Worm (Caenorhabditis elegans) whole organism, L4 larva: ENCODE measurements around the gene ccep-97.

Experiments
- Y5F2A.4 ChIP-seq: fragments of 200-800 bp; sonication (Bioruptor generic); optimal IDR thresholded peaks from 2 replicates; lab custom pipeline; 2018; ENCODE audit warnings: mild to moderate bottlenecking, missing genetic modification characterization, missing compliant biosample characterization
- Y75B8A.6 ChIP-seq: fragments of 200-800 bp; sonication (Bioruptor generic); IDR thresholded peaks from 2 replicates; pipeline ENCODE4 v1.3.6; 2022; ENCODE audit warnings: missing genetic modification reagents, missing genetic modification characterization, missing compliant biosample characterization
- aha-1 ChIP-seq: fragments of 150-350 bp; peaks from one replicate; lab custom pipeline; 2014; ENCODE audit warnings: missing biosample characterization, missing genetic modification characterization
- ceh-28 ChIP-seq: fragments of 150-350 bp; optimal IDR thresholded peaks from 2 replicates; lab custom pipeline; 2014; ENCODE audit warnings: missing biosample characterization, missing genetic modification reagents, missing genetic modification characterization
- ceh-62 ChIP-seq: sonication (generic microtip); optimal IDR thresholded peaks from 2 replicates; lab custom pipeline; 2017; ENCODE audit warnings: missing biosample characterization, missing genetic modification characterization
- ceh-82 ChIP-seq: sonication (generic microtip); optimal IDR thresholded peaks from 2 replicates; lab custom pipeline; 2017; ENCODE audit warnings: missing biosample characterization, missing genetic modification characterization
- daf-12 ChIP-seq: fragments of 150-350 bp; optimal IDR thresholded peaks from 2 replicates; lab custom pipeline; 2014; ENCODE audit warnings: missing biosample characterization, missing genetic modification reagents, missing genetic modification characterization
- dmd-9 ChIP-seq: fragments of 200-800 bp; sonication (Bioruptor generic); IDR thresholded peaks from 2 replicates; pipeline ENCODE4 v1.3.6; 2022; ENCODE audit warnings: missing genetic modification reagents, missing genetic modification characterization, missing compliant biosample characterization
- dve-1 ChIP-seq: sonication (generic microtip); optimal IDR thresholded peaks from 2 replicates; lab custom pipeline; 2017; ENCODE audit warnings: antibody characterized with exemption, mild to moderate bottlenecking, missing genetic modification characterization, missing compliant biosample characterization; ENCODE audit not compliant: insufficient read depth
- gei-8 ChIP-seq: fragments of 200-800 bp; sonication (Bioruptor generic); optimal IDR thresholded peaks from 2 replicates; lab custom pipeline; 2018; ENCODE audit warnings: mild to moderate bottlenecking, missing genetic modification characterization, missing compliant biosample characterization
- hlh-30 ChIP-seq: sonication (generic microtip); optimal IDR thresholded peaks from 2 replicates; lab custom pipeline; 2017; ENCODE audit warnings: antibody characterized with exemption, mild to moderate bottlenecking, missing genetic modification characterization, missing compliant biosample characterization; ENCODE audit not compliant: insufficient read depth
- hmg-1.1 ChIP-seq: fragments of 200-800 bp; sonication (Bioruptor generic); IDR thresholded peaks from 2 replicates; pipeline ENCODE4 v1.3.6; 2022; ENCODE audit warnings: missing genetic modification reagents, missing genetic modification characterization, missing compliant biosample characterization
- jun-1 ChIP-seq: fragments of 150-350 bp; optimal IDR thresholded peaks from 2 replicates; lab custom pipeline; 2014; ENCODE audit warnings: missing biosample characterization, missing genetic modification reagents, missing genetic modification characterization
- lim-7 ChIP-seq: fragments of 200-800 bp; sonication (Bioruptor generic); IDR thresholded peaks from 2 replicates; pipeline ENCODE4 v1.3.6; 2022; ENCODE audit warnings: missing genetic modification characterization, missing compliant biosample characterization
- lin-13 ChIP-seq: fragments of 150-350 bp; optimal IDR thresholded peaks from 2 replicates; lab custom pipeline; 2014; ENCODE audit warnings: missing biosample characterization, missing genetic modification reagents, missing genetic modification characterization
- lin-29 ChIP-seq: fragments of 200-800 bp; sonication (Bioruptor generic); IDR thresholded peaks from 2 replicates; pipeline ENCODE4 v1.3.6; 2022; ENCODE audit warnings: missing genetic modification reagents, missing genetic modification characterization, missing compliant biosample characterization
- lir-3 ChIP-seq: sonication (generic microtip); optimal IDR thresholded peaks from 2 replicates; lab custom pipeline; 2016; ENCODE audit warnings: mild to moderate bottlenecking, missing genetic modification characterization, missing compliant biosample characterization
- mdt-29 ChIP-seq: fragments of 200-800 bp; sonication (Bioruptor generic); IDR thresholded peaks from 2 replicates; pipeline ENCODE4 v1.3.6; 2022; ENCODE audit warnings: missing genetic modification reagents, missing genetic modification characterization, missing compliant biosample characterization
- mes-2 ChIP-seq: sonication (generic microtip); optimal IDR thresholded peaks from 2 replicates; lab custom pipeline; 2016; ENCODE audit warnings: missing genotype, mild to moderate bottlenecking, missing genetic modification characterization, missing compliant biosample characterization; ENCODE audit not compliant: poor library complexity, severe bottlenecking
- mxl-2 ChIP-seq: fragments of 200-800 bp; sonication (Bioruptor generic); conservative IDR thresholded peaks from 2 replicates; pipeline ENCODE4 v1.3.6; 2022; ENCODE audit warnings: missing genetic modification reagents, missing genetic modification characterization, missing compliant biosample characterization
- nhr-10 ChIP-seq: fragments of 150-350 bp; optimal IDR thresholded peaks from 2 replicates; lab custom pipeline; 2014; ENCODE audit warnings: missing biosample characterization, missing genetic modification characterization
- nhr-102 ChIP-seq: sonication (generic microtip); optimal IDR thresholded peaks from 2 replicates; lab custom pipeline; 2016; ENCODE audit warnings: mild to moderate bottlenecking, missing genetic modification characterization, moderate library complexity, missing compliant biosample characterization
- nhr-11 ChIP-seq: fragments of 150-350 bp; optimal IDR thresholded peaks from 2 replicates; lab custom pipeline; 2014; ENCODE audit warnings: missing biosample characterization, missing genetic modification characterization
- nhr-111 ChIP-seq: fragments of 200-800 bp; sonication (Bioruptor generic); optimal IDR thresholded peaks from 2 replicates; lab custom pipeline; 2018; ENCODE audit warnings: mild to moderate bottlenecking, missing genetic modification characterization, missing compliant biosample characterization
- nhr-28 ChIP-seq: fragments of 150-350 bp; optimal IDR thresholded peaks from 2 replicates; lab custom pipeline; 2014; ENCODE audit warnings: missing biosample characterization, missing genetic modification characterization
- nhr-41 ChIP-seq: fragments of 200-800 bp; sonication (Bioruptor generic); IDR thresholded peaks from 2 replicates; pipeline ENCODE4 v1.3.6; 2022; ENCODE audit warnings: missing genetic modification reagents, missing genetic modification characterization, missing compliant biosample characterization
- nhr-48 ChIP-seq: sonication (generic microtip); optimal IDR thresholded peaks from 2 replicates; lab custom pipeline; 2016; ENCODE audit warnings: mild to moderate bottlenecking, missing genetic modification characterization, missing compliant biosample characterization
- nhr-6 ChIP-seq: fragments of 150-350 bp; optimal IDR thresholded peaks from 2 replicates; lab custom pipeline; 2014; ENCODE audit warnings: missing biosample characterization, missing genetic modification characterization
- php-3 ChIP-seq: fragments of 200-800 bp; sonication (Bioruptor generic); IDR thresholded peaks from 2 replicates; pipeline ENCODE4 v1.3.6; 2022; ENCODE audit warnings: missing genetic modification reagents, missing genetic modification characterization, missing compliant biosample characterization
- pqm-1 ChIP-seq: sonication (generic microtip); optimal IDR thresholded peaks from 2 replicates; lab custom pipeline; 2017; ENCODE audit warnings: missing biosample characterization, missing genetic modification characterization
- saeg-2 ChIP-seq: fragments of 200-800 bp; sonication (Bioruptor generic); IDR thresholded peaks from 2 replicates; pipeline ENCODE4 v1.3.6; 2022; ENCODE audit warnings: missing genetic modification reagents, missing genetic modification characterization, missing compliant biosample characterization
- sdz-12 ChIP-seq: fragments of 200-800 bp; sonication (Bioruptor generic); optimal IDR thresholded peaks from 2 replicates; lab custom pipeline; 2018; ENCODE audit warnings: mild to moderate bottlenecking, missing genetic modification characterization, missing compliant biosample characterization
- skn-1 ChIP-seq: fragments of 150-350 bp; optimal IDR thresholded peaks from 2 replicates; lab custom pipeline; 2014; ENCODE audit warnings: missing biosample characterization, missing genetic modification characterization
- spr-3 ChIP-seq: fragments of 200-800 bp; sonication (Bioruptor generic); optimal IDR thresholded peaks from 2 replicates; lab custom pipeline; 2018; ENCODE audit warnings: mild to moderate bottlenecking, missing genetic modification characterization, missing compliant biosample characterization
- tag-97 ChIP-seq: fragments of 200-800 bp; sonication (Bioruptor generic); IDR thresholded peaks from 2 replicates; pipeline ENCODE4 v1.3.6; 2022; ENCODE audit warnings: missing genetic modification characterization, missing compliant biosample characterization
- tra-1 ChIP-seq: fragments of 200-800 bp; sonication (Bioruptor generic); IDR thresholded peaks from 2 replicates; pipeline ENCODE4 v1.3.6; 2022; ENCODE audit warnings: missing genetic modification reagents, missing genetic modification characterization, missing compliant biosample characterization
- vab-7 ChIP-seq: fragments of 200-800 bp; sonication (Bioruptor generic); IDR thresholded peaks from 2 replicates; pipeline ENCODE4 v1.3.6; 2022; ENCODE audit warnings: missing genetic modification reagents, missing genetic modification characterization, missing compliant biosample characterization
- zfp-3 ChIP-seq: fragments of 200-800 bp; sonication (Bioruptor generic); conservative IDR thresholded peaks from 2 replicates; pipeline ENCODE4 v1.3.6; 2022; ENCODE audit warnings: missing genetic modification reagents, missing genetic modification characterization, missing compliant biosample characterization
- zip-11 ChIP-seq: fragments of 200-800 bp; sonication (Bioruptor generic); IDR thresholded peaks from 2 replicates; pipeline ENCODE4 v1.3.6; 2022; ENCODE audit warnings: missing genetic modification characterization, missing compliant biosample characterization
- ztf-11 ChIP-seq: fragments of 150-350 bp; optimal IDR thresholded peaks from 2 replicates; lab custom pipeline; 2014; ENCODE audit warnings: missing biosample characterization, missing genetic modification characterization

The ccep-97 gene

ce11 chrV:4844591-4844990 is 26.1 kb upstream of the ccep-97 start, which contains the start of gene abhd-5.2 (continued):
- TF ChIP-seq ceh-62 (tag; lab: Kevin White, UChicago) (no peak), Y5F2A.4 (GFP tag; lab: Kevin White, UChicago) (no peak), pqm-1 (tag; lab: Kevin White, UChicago) (peak; percentile 3), dve-1 (tag; lab: Kevin White, UChicago) (peak; percentile 64), mes-2 (tag; lab: Kevin White, UChicago) (peak; percentile 32), saeg-2 (no peak)

- TF ChIP-seq dmd-9 (GFP tag; lab: Robert Waterston, UW) (no peak), nhr-48 (tag; lab: Kevin White, UChicago) (no peak), nhr-111 (no peak), lin-29 (GFP tag; lab: Robert Waterston, UW) (no peak)
- TF ChIP-seq, all 104 proteins: peak for 0
Observed at ce11 chrV:4842544-4842943, 24.1 kb upstream of the ccep-97 start, which contains the start of the genes cwp-2 and cwp-3. Gene cwp-2 (minus strand): TSS chrV:4842644. Gene cwp-3 (plus strand): TSS chrV:4842836.

- no peak for TF ChIP-seq zfp-3
- TF ChIP-seq, all 104 proteins: peak for 0
Observed at ce11 chrV:4841179-4841578, 22.7 kb upstream of the ccep-97 start, which contains the start of gene cwp-1. Gene cwp-1 (minus strand): TSS chrV:4841279.

ce11 chrV:4839913-4840312 is 21.4 kb upstream of the ccep-97 start, which contains the start of gene nas-9:
Gene nas-9 (minus strand): TSS chrV:4840013.
- TF ChIP-seq nhr-28 (tag; lab: Kevin White, UChicago) (peak; percentile 4), ceh-62 (tag; lab: Kevin White, UChicago) (no peak)

ce11 chrV:4834277-4834676 is 15.8 kb upstream of the ccep-97 start, which contains the start of gene C37H5.14:
Gene C37H5.14 (minus strand): TSS chrV:4834377.
- no peak for TF ChIP-seq tag-97 (GFP tag; lab: Robert Waterston, UW)
- TF ChIP-seq hmg-1.1 (GFP tag; lab: Robert Waterston, UW), result no peak
- no peak for TF ChIP-seq sdz-12
- TF ChIP-seq aha-1, result no peak
- TF ChIP-seq daf-12 (tag; lab: Kevin White, UChicago), result no peak
- TF ChIP-seq ceh-82 (tag; lab: Kevin White, UChicago), result no peak
- no peak for TF ChIP-seq gei-8 (GFP tag; lab: Kevin White, UChicago)
- TF ChIP-seq spr-3 (GFP tag; lab: Kevin White, UChicago), result no peak
- TF ChIP-seq saeg-2, result no peak
- no peak for TF ChIP-seq Y75B8A.6 (GFP tag; lab: Robert Waterston, UW)
- TF ChIP-seq mxl-2 (GFP tag; lab: Robert Waterston, UW), result no peak
- no peak for TF ChIP-seq nhr-102 (tag; lab: Kevin White, UChicago)
- TF ChIP-seq hlh-30 (tag; lab: Kevin White, UChicago), result no peak
- TF ChIP-seq nhr-11, result no peak
- no peak for TF ChIP-seq tra-1 (GFP tag; lab: Robert Waterston, UW)
- TF ChIP-seq nhr-41 (GFP tag; lab: Robert Waterston, UW), result no peak

ce11 chrV:4826710-4827380 is 8.4 kb upstream of the ccep-97 start, which contains the start of the genes hsp-6 and C37H5.5:
Gene hsp-6 (minus strand): TSS chrV:4826760.
Gene C37H5.5 (plus strand): TSS chrV:4827360.
- TF ChIP-seq spr-3 (GFP tag; lab: Kevin White, UChicago) (peak; percentile 7), sdz-12 (no peak), php-3 (GFP tag; lab: Robert Waterston, UW) (0 out of 2 replicates have a peak, but pooled peaks have one; percentile 29), nhr-28 (tag; lab: Kevin White, UChicago) (peak; percentile 78), skn-1 (tag; lab: Kevin White, UChicago) (no peak), ceh-62 (tag; lab: Kevin White, UChicago) (no peak), lim-7 (no peak), zip-11 (no peak), ceh-28 (tag; lab: Kevin White, UChicago) (no peak), mes-2 (tag; lab: Kevin White, UChicago) (peak; percentile 92), vab-7 (GFP tag; lab: Robert Waterston, UW) (0 out of 2 replicates have a peak, but pooled peaks have one; percentile 36), jun-1 (no peak), nhr-10 (no peak), nhr-6 (tag; lab: Kevin White, UChicago) (peak; percentile 88), lin-13 (GFP tag; lab: Kevin White, UChicago) (peak; percentile 86), lir-3 (no peak), mdt-29 (GFP tag; lab: Robert Waterston, UW) (peak; percentile 91), ceh-82 (tag; lab: Kevin White, UChicago) (no peak), nhr-41 (GFP tag; lab: Robert Waterston, UW) (no peak), ztf-11 (tag; lab: Kevin White, UChicago) (no peak)
